2 worm cellular contexts compared by ENCODE assay signal in the genomic region with DNA sequence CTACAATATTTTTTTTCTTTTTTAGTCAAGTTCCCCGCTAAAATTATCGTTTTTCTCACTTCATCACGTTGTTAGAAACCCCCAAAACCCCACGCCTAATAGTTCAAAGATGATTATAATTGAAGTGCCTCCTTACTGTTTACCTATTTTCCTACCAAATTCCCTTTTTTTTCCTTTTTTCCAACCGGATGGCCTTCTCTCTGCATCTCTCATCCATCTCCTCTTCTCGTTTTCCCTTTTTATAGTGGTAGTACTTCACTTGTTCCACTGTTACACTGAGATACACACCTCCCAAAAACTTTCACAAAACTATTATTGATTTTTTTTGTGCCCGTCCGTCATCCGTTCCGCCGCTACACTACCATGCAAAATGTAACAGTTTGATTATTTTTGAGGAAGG.
A peak's percentile ranks its signal among the peaks of the same experiment; 100 is the strongest.
TF ChIP-seq lines count a peak whose summit lies in the region.

A gene (plus strand): TSS at position 274 of the 400 bp plus-strand sequence.

TF ChIP-seq in whole organism, L1 larva, 84 proteins besides CTCF, POLR2A, EP300 and RAD21:
- TF ChIP-seq nhr-85 (tag; lab: Kevin White, UChicago) (peak; percentile 74), lin-14 (GFP tag; optimal IDR thresholded peaks at IDR 0.05; lab: Kevin White, UChicago) (peak; percentile 40), swsn-7 (tag; optimal IDR thresholded peaks at IDR 0.05; lab: Kevin White, UChicago) (no peak), ceh-8 (GFP tag; optimal IDR thresholded peaks at IDR 0.05; lab: Kevin White, UChicago) (no peak), blmp-1 (tag; optimal IDR thresholded peaks at IDR 0.05; lab: Kevin White, UChicago) (peak; percentile 90)

TF ChIP-seq in whole organism, L2 larva, 48 proteins besides CTCF, POLR2A, EP300 and RAD21:
- no peak for TF ChIP-seq skn-1 (tag; optimal IDR thresholded peaks at IDR 0.05; lab: Kevin White, UChicago)
- no peak for TF ChIP-seq mbf-1 (tag; optimal IDR thresholded peaks at IDR 0.05; lab: Kevin White, UChicago)
- TF ChIP-seq blmp-1 (tag; optimal IDR thresholded peaks at IDR 0.05; lab: Kevin White, UChicago; ENCODE audit: insufficient read depth): peak; percentile 60
- TF ChIP-seq nhr-25 (tag; optimal IDR thresholded peaks at IDR 0.05; lab: Kevin White, UChicago): peak; percentile 11
